Fruit fly (Drosophila melanogaster) whole organism: Measurements from ENCODE around the gene CG31125.

ENCODE experiments used
- CG8478 ChIP-seq: fragments of >200 bp; optimal IDR thresholded peaks from 2 replicates; lab custom pipeline; 2018; ENCODE audit warnings: inconsistent platforms
- Dll ChIP-seq: fragments of >200 bp; optimal IDR thresholded peaks from 2 replicates; lab custom pipeline; 2017
- pan ChIP-seq: fragments of >200 bp; optimal IDR thresholded peaks from 2 replicates; lab custom pipeline; 2017
- usp ChIP-seq: fragments of >200 bp; optimal IDR thresholded peaks from 2 replicates; lab custom pipeline; 2017; ENCODE audit warnings: missing biosample characterization, missing genetic modification characterization, mixed read lengths

DNA sequence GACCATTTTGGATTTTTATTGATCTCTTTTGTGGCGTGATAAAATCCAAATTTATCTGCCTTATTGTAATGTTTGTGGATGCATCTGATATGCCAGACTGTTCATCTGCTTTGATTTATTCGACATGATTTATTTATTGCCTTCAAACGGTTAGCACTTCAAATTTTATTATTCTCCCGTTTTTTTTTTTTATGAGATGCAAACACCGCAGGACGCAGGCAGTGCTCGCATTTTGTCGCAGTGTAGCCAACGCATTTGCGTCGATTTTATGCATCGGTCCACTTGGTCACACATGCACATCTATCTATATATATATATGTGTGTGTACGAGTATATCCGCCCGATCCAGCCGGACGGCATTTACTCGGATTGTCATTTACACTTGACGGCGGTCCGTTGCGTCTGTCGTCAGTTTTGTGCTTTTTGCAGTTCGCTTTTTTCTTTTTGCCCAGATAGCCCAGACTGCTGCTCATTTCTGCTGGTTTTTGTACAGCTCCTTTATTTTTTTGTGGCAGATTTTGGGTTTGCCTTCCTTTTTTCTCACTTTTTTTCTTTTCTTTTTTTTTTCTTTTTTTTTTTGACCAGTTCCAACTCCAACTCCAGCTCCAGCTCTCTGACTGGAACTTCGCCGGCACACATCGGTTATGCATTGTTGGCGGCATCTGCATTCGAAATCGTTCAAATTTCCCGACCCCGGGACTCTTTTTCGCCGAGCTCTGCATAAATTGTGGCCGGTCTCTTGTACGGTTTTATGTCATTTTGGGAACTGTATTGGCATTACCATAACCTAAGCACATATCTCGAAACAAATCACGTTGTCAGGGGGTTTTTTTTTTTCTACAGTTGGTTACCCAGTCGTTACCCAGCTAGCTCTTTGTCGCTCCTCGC, 40.6 kb downstream of the CG31125 start:
- TF ChIP-seq Dll (lab: Kevin White, UChicago) (no peak), pan (lab: Kevin White, UChicago) (no peak), usp (GFP tag; lab: Kevin White, UChicago) (no peak), CG8478 (lab: Kevin White, UChicago) (no peak)
